Worm (Caenorhabditis elegans) whole organism, young adult: ENCODE results near the gene F46F5.11.

Experiments used
- F10E7.11 ChIP-seq: sonication (generic microtip); optimal IDR thresholded peaks from 2 replicates; lab custom pipeline; 2017; ENCODE audit warnings: mild to moderate bottlenecking, missing genetic modification characterization, moderate library complexity, missing compliant biosample characterization
- Y53F4B.3 ChIP-seq: fragments of 200-800 bp; sonication (Bioruptor generic); IDR thresholded peaks from 2 replicates; pipeline ENCODE4 v1.3.6; 2022; ENCODE audit warnings: missing genetic modification reagents, missing genetic modification characterization, missing compliant biosample characterization
- athp-1 ChIP-seq: sonication (generic microtip); optimal IDR thresholded peaks from 2 replicates; lab custom pipeline; 2017; ENCODE audit warnings: mild to moderate bottlenecking, missing genetic modification characterization, missing compliant biosample characterization
- attf-3 ChIP-seq: fragments of 200-800 bp; sonication (Bioruptor generic); conservative IDR thresholded peaks from 2 replicates; pipeline ENCODE4 v1.3.6; 2022; ENCODE audit warnings: missing genetic modification reagents, missing genetic modification characterization, missing compliant biosample characterization
- dox-1 ChIP-seq: fragments of 200-800 bp; sonication (Bioruptor generic); IDR thresholded peaks from 2 replicates; pipeline ENCODE4 v1.3.6; 2022; ENCODE audit warnings: missing genetic modification reagents, missing genetic modification characterization, missing compliant biosample characterization
- dpl-1 ChIP-seq: fragments of 150-350 bp; optimal IDR thresholded peaks from 2 replicates; lab custom pipeline; 2014; ENCODE audit warnings: missing biosample characterization, missing genetic modification reagents, missing genetic modification characterization
- lin-35 ChIP-seq, 3 experiments: fragments of 150-350 bp in 2 of 3; sonication (generic microtip) in 1 of 3; optimal IDR thresholded peaks; 2 replicates each; lab custom pipeline; 2014 to 2018; ENCODE audit warnings: missing biosample characterization in 3 of 3, missing genetic modification characterization in 3 of 3, missing genetic modification reagents in 3 of 3
- nhr-80 ChIP-seq: sonication (generic microtip); optimal IDR thresholded peaks from 2 replicates; lab custom pipeline; 2016; ENCODE audit warnings: missing genetic modification characterization, missing compliant biosample characterization
- pha-4 ChIP-seq: fragments of 150-350 bp; sonication (generic microtip); optimal IDR thresholded peaks from 2 replicates; lab custom pipeline; 2014; ENCODE audit warnings: missing biosample characterization, missing genetic modification reagents, missing genetic modification characterization
- unc-130 ChIP-seq: sonication (generic microtip); optimal IDR thresholded peaks from 2 replicates; lab custom pipeline; 2016; ENCODE audit warnings: missing genetic modification reagents, missing genetic modification characterization, missing compliant biosample characterization
- unc-62 ChIP-seq: fragments of 150-350 bp; optimal IDR thresholded peaks from 2 replicates; lab custom pipeline; 2014; ENCODE audit warnings: missing biosample characterization, missing genetic modification reagents, missing genetic modification characterization
- zim-3 ChIP-seq: sonication (generic microtip); optimal IDR thresholded peaks from 2 replicates; lab custom pipeline; 2017; ENCODE audit warnings: mild to moderate bottlenecking, missing genetic modification characterization, moderate library complexity, missing compliant biosample characterization

- TF ChIP-seq dpl-1 (GFP tag; lab: Kevin White, UChicago) (no peak), unc-62 (GFP tag; lab: Kevin White, UChicago) (no peak), unc-130 (GFP tag; lab: Kevin White, UChicago) (no peak), nhr-80 (no peak), pha-4 (no peak), Y53F4B.3 (GFP tag; lab: Robert Waterston, UW) (no peak), lin-35 (GFP tag; optimal IDR thresholded peaks at IDR 0.05; lab: Kevin White, UChicago) (no peak), dox-1 (no peak), F10E7.11 (tag; lab: Kevin White, UChicago) (no peak), athp-1 (no peak), zim-3 (tag; lab: Kevin White, UChicago) (no peak), attf-3 (no peak)
Observed at ce11 chrII:770253-770652, 38.3 kb upstream of the F46F5.11 start, which contains the start of gene C08G5.6.
